Worm (Caenorhabditis elegans) whole organism, midembryonic: ENCODE data around the gene cyp-35B3.

Source experiments
- T22C8.4 ChIP-seq: fragments of 200-800 bp; sonication (Bioruptor generic); IDR thresholded peaks from 2 replicates; pipeline ENCODE4 v1.3.6; 2022; ENCODE audit warnings: missing genetic modification characterization, missing compliant biosample characterization
- cog-1 ChIP-seq: sonication (generic microtip); optimal IDR thresholded peaks from 2 replicates; lab custom pipeline; 2016; ENCODE audit warnings: missing genetic modification characterization, missing compliant biosample characterization
- flt-1 ChIP-seq: fragments of 200-800 bp; sonication (Bioruptor generic); IDR thresholded peaks from 2 replicates; pipeline ENCODE4 v1.3.6; 2022; ENCODE audit warnings: missing genetic modification characterization, missing compliant biosample characterization
- klf-2 ChIP-seq: fragments of 200-800 bp; sonication (Bioruptor generic); conservative IDR thresholded peaks from 2 replicates; pipeline ENCODE4 v1.3.6; 2022; ENCODE audit warnings: missing genetic modification reagents, missing genetic modification characterization, missing compliant biosample characterization
- med-1 ChIP-seq: sonication (generic microtip); optimal IDR thresholded peaks from 2 replicates; lab custom pipeline; 2017; ENCODE audit warnings: missing genetic modification characterization, mild to moderate bottlenecking, missing compliant biosample characterization, antibody characterized with exemption, missing genetic modification reagents; ENCODE audit not compliant: insufficient read depth
- ref-1 ChIP-seq: fragments of 200-800 bp; sonication (Bioruptor generic); conservative IDR thresholded peaks from 2 replicates; pipeline ENCODE4 v1.3.6; 2022; ENCODE audit warnings: missing genetic modification reagents, missing genetic modification characterization, missing compliant biosample characterization
- tab-1 ChIP-seq: fragments of 200-800 bp; sonication (Bioruptor generic); IDR thresholded peaks from 2 replicates; pipeline ENCODE4 v1.3.6; 2022; ENCODE audit warnings: missing genetic modification characterization, missing compliant biosample characterization
- ztf-23 ChIP-seq: fragments of 200-800 bp; sonication (Bioruptor generic); IDR thresholded peaks from 2 replicates; pipeline ENCODE4 v1.3.6; 2022; ENCODE audit warnings: missing genetic modification reagents, missing genetic modification characterization, missing compliant biosample characterization
- ztf-29 ChIP-seq: fragments of 200-800 bp; sonication (Bioruptor generic); IDR thresholded peaks from 2 replicates; pipeline ENCODE4 v1.3.6; 2022; ENCODE audit warnings: missing genetic modification reagents, missing genetic modification characterization, missing compliant biosample characterization

cyp-35B3 gene

DNA sequence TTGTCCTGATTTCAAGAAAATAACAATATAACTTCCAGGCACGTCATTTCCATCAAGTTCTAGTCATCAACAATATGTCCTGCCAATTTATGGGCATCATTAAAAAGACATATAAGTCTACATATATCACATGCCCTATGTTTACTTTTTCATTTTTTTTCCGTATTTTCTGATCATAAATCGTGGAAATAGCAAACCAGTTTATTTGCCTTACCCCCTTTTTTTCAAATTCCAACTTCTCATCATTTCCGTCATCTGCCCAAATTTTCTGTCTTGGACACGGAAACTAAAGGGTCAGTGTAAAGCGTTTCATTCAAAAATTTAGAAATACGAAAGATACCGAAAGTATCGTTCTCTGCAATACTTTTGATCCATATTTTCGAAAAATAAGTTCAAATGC is 47.2 kb downstream of the cyp-35B3 start:
- TF ChIP-seq T22C8.4 (GFP tag; lab: Robert Waterston, UW), result no peak
- no peak for TF ChIP-seq tab-1 (GFP tag; lab: Robert Waterston, UW)
- TF ChIP-seq cog-1 (tag; lab: Kevin White, UChicago), result no peak
- TF ChIP-seq med-1 (GFP tag; lab: Kevin White, UChicago), result no peak
- TF ChIP-seq ztf-23 (GFP tag; lab: Robert Waterston, UW), result no peak
- TF ChIP-seq ztf-29, result no peak
- TF ChIP-seq flt-1 (GFP tag; lab: Robert Waterston, UW), result no peak
- TF ChIP-seq klf-2 (GFP tag; lab: Robert Waterston, UW), result no peak
- TF ChIP-seq ref-1 (GFP tag; lab: Robert Waterston, UW), result no peak

DNA sequence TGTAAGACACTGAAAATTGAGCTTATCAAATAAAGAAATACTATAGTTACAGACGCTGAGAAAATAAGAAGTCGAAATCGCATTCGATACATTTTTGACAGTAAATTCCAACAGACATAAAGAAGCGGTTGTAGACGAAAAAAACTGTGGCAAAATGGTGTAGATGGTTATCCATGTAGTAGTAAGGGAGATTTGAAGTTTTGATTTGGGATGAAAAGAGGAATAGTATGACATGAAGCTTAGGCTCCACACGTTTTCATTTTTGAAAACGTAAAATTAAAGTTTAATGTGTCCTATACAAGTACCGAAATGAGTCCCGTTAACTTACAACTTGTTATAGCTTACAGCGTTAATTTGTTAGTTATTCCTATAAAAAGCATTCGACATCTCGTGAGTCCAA is 48.9 kb downstream of the cyp-35B3 start, which contains the start of gene K09D9.9:
K09D9.9 (minus strand) TSS at position 101 of the 400 bp plus-strand sequence.
- TF ChIP-seq cog-1 (tag; lab: Kevin White, UChicago) (no peak), med-1 (GFP tag; lab: Kevin White, UChicago) (no peak), ztf-29 (no peak), ref-1 (GFP tag; lab: Robert Waterston, UW) (no peak), flt-1 (GFP tag; lab: Robert Waterston, UW) (no peak), klf-2 (GFP tag; lab: Robert Waterston, UW) (no peak), tab-1 (GFP tag; lab: Robert Waterston, UW) (no peak)

DNA sequence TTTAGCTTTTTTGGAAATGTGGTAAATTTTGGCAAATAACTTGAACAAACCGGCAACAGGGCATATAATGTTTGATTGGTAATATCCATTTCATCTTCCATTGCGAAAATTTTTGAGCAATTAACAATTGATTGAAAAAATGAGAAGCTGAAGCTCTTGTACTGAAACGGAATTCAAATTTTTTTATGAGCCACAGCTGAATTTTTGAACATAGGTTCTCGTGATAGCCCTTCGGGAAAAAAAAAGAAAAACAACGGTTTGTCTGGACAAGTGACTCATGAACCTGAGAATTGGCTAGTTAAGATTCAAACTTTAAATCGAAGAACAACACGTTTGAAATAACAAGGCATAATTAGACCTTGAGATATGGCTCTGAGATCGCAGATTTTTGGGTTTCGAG is 50.7 kb downstream of the cyp-35B3 start, which contains the start of gene srx-62:
srx-62 (minus strand) TSS at position 101 of the 400 bp plus-strand sequence.
- TF ChIP-seq cog-1 (tag; lab: Kevin White, UChicago) (no peak), ztf-23 (GFP tag; lab: Robert Waterston, UW) (no peak)
